Worm (Caenorhabditis elegans) whole organism, young adult: ENCODE measurements around the gene srd-32.

Source experiments
- C06A6.2 ChIP-seq: fragments of 200-800 bp; sonication (Bioruptor generic); conservative IDR thresholded peaks from 2 replicates; pipeline ENCODE4 v1.3.6; 2022; ENCODE audit warnings: missing genetic modification characterization, missing compliant biosample characterization
- C17E4.6 ChIP-seq: fragments of 200-800 bp; sonication (Bioruptor generic); IDR thresholded peaks from 2 replicates; pipeline ENCODE4 v1.3.6; 2022; ENCODE audit warnings: missing genetic modification reagents, missing genetic modification characterization, missing compliant biosample characterization
- D2030.7 ChIP-seq: fragments of 200-800 bp; sonication (Bioruptor generic); IDR thresholded peaks from 2 replicates; pipeline ENCODE4 v1.3.6; 2022; ENCODE audit warnings: missing genetic modification reagents, missing genetic modification characterization, missing compliant biosample characterization
- F23B12.7 ChIP-seq: sonication (generic microtip); optimal IDR thresholded peaks from 2 replicates; lab custom pipeline; 2017; ENCODE audit warnings: missing genetic modification characterization, mild to moderate bottlenecking, missing compliant biosample characterization, antibody characterized with exemption, moderate library complexity; ENCODE audit not compliant: insufficient read depth
- F52B5.7 ChIP-seq: sonication (generic microtip); optimal IDR thresholded peaks from 2 replicates; lab custom pipeline; 2016; ENCODE audit warnings: mild to moderate bottlenecking, missing genetic modification characterization, missing compliant biosample characterization
- K11D2.4 ChIP-seq: fragments of 200-800 bp; sonication (Bioruptor generic); IDR thresholded peaks from 2 replicates; pipeline ENCODE4 v1.3.6; 2022; ENCODE audit warnings: missing genetic modification reagents, missing genetic modification characterization, missing compliant biosample characterization
- Y53G8AR.9 ChIP-seq: fragments of 200-800 bp; sonication (Bioruptor generic); conservative IDR thresholded peaks from 2 replicates; pipeline ENCODE4 v1.3.6; 2022; ENCODE audit warnings: missing genetic modification reagents, missing genetic modification characterization, missing compliant biosample characterization
- Y67H2A.10 ChIP-seq: fragments of 200-800 bp; sonication (Bioruptor generic); conservative IDR thresholded peaks from 2 replicates; pipeline ENCODE4 v1.3.6; 2022; ENCODE audit warnings: missing genetic modification reagents, missing genetic modification characterization, missing compliant biosample characterization
- ama-1 ChIP-seq, 3 experiments: fragments of 150-350 bp in 1 of 3; sonication (generic microtip) in 2 of 3; optimal IDR thresholded peaks; 2 replicates each; lab custom pipeline; 2014 to 2018; ENCODE audit warnings: missing biosample characterization in 2 of 3, missing genetic modification characterization in 2 of 3, missing genetic modification reagents in 2 of 3
- aptf-3 ChIP-seq: fragments of 200-800 bp; sonication (Bioruptor generic); IDR thresholded peaks from 2 replicates; pipeline ENCODE4 v1.3.6; 2022; ENCODE audit warnings: missing genetic modification characterization, missing compliant biosample characterization
- attf-5 ChIP-seq: fragments of 200-800 bp; sonication (Bioruptor generic); optimal IDR thresholded peaks from 2 replicates; lab custom pipeline; 2018; ENCODE audit warnings: mild to moderate bottlenecking, missing genetic modification characterization, missing compliant biosample characterization
- ccch-3 ChIP-seq: fragments of 200-800 bp; sonication (Bioruptor generic); optimal IDR thresholded peaks from 2 replicates; lab custom pipeline; 2018; ENCODE audit warnings: mild to moderate bottlenecking, missing genetic modification characterization, missing compliant biosample characterization
- cebp-1 ChIP-seq, 2 experiments: fragments of 200-800 bp in 1 of 2; sonication (Bioruptor generic) in 1 of 2; sonication (generic microtip) in 1 of 2; IDR thresholded peaks in 1 of 2; optimal IDR thresholded peaks in 1 of 2; 2 replicates each; pipeline versions ENCODE4 v1.3.6 to Lab custom; 2017 to 2022; ENCODE audit warnings: missing compliant biosample characterization in 2 of 2, missing genetic modification characterization in 2 of 2, mild to moderate bottlenecking in 1 of 2, missing genetic modification reagents in 1 of 2, moderate library complexity in 1 of 2
- ceh-27 ChIP-seq: fragments of 200-800 bp; sonication (Bioruptor generic); optimal IDR thresholded peaks from 2 replicates; lab custom pipeline; 2018; ENCODE audit warnings: mild to moderate bottlenecking, missing genetic modification characterization, moderate library complexity, missing compliant biosample characterization
- ceh-91 ChIP-seq: fragments of 200-800 bp; sonication (Bioruptor generic); IDR thresholded peaks from 2 replicates; pipeline ENCODE4 v1.3.6; 2022; ENCODE audit warnings: missing genetic modification reagents, missing genetic modification characterization, missing compliant biosample characterization
- die-1 ChIP-seq: sonication (generic microtip); optimal IDR thresholded peaks from 2 replicates; lab custom pipeline; 2016; ENCODE audit warnings: missing genotype, mild to moderate bottlenecking, missing genetic modification characterization, missing compliant biosample characterization
- dox-1 ChIP-seq: fragments of 200-800 bp; sonication (Bioruptor generic); IDR thresholded peaks from 2 replicates; pipeline ENCODE4 v1.3.6; 2022; ENCODE audit warnings: missing genetic modification reagents, missing genetic modification characterization, missing compliant biosample characterization
- dpff-1 ChIP-seq: sonication (generic microtip); optimal IDR thresholded peaks from 2 replicates; lab custom pipeline; 2017; ENCODE audit warnings: mild to moderate bottlenecking, missing genetic modification characterization, missing compliant biosample characterization
- dpl-1 ChIP-seq: fragments of 150-350 bp; optimal IDR thresholded peaks from 2 replicates; lab custom pipeline; 2014; ENCODE audit warnings: missing biosample characterization, missing genetic modification reagents, missing genetic modification characterization
- egrh-3 ChIP-seq: fragments of 200-800 bp; sonication (Bioruptor generic); IDR thresholded peaks from 2 replicates; pipeline ENCODE4 v1.3.6; 2022; ENCODE audit warnings: missing genetic modification reagents, missing genetic modification characterization, missing compliant biosample characterization
- ekl-4 ChIP-seq: fragments of 200-800 bp; sonication (Bioruptor generic); IDR thresholded peaks from 2 replicates; pipeline ENCODE4 v1.3.6; 2022; ENCODE audit warnings: missing genetic modification reagents, missing genetic modification characterization, missing compliant biosample characterization
- ets-4 ChIP-seq: fragments of 200-800 bp; sonication (Bioruptor generic); optimal IDR thresholded peaks from 2 replicates; lab custom pipeline; 2018; ENCODE audit warnings: mild to moderate bottlenecking, missing genetic modification characterization, missing compliant biosample characterization
- hmg-20 ChIP-seq: fragments of 200-800 bp; sonication (Bioruptor generic); IDR thresholded peaks from 2 replicates; pipeline ENCODE4 v1.3.6; 2022; ENCODE audit warnings: missing genetic modification reagents, missing genetic modification characterization, missing compliant biosample characterization
- hrde-1 ChIP-seq: sonication (generic microtip); optimal IDR thresholded peaks from 2 replicates; lab custom pipeline; 2016; ENCODE audit warnings: missing genetic modification characterization, mild to moderate bottlenecking, missing compliant biosample characterization, moderate library complexity, missing genotype, missing genetic modification reagents, borderline replicate concordance
- hsf-1 ChIP-seq: fragments of 200-800 bp; sonication (Bioruptor generic); IDR thresholded peaks from 2 replicates; pipeline ENCODE4 v1.3.6; 2022; ENCODE audit warnings: missing genetic modification reagents, missing genetic modification characterization, missing compliant biosample characterization
- lin-40 ChIP-seq: sonication (generic microtip); optimal IDR thresholded peaks from 2 replicates; lab custom pipeline; 2016; ENCODE audit warnings: missing genetic modification characterization, mild to moderate bottlenecking, missing compliant biosample characterization, missing genotype, missing genetic modification reagents
- lin-54 ChIP-seq: fragments of 200-800 bp; sonication (Bioruptor generic); optimal IDR thresholded peaks from 2 replicates; lab custom pipeline; 2018; ENCODE audit warnings: mild to moderate bottlenecking, missing genetic modification characterization, missing compliant biosample characterization
- madf-10 ChIP-seq: sonication (generic microtip); optimal IDR thresholded peaks from 2 replicates; lab custom pipeline; 2016; ENCODE audit warnings: mild to moderate bottlenecking, missing genetic modification characterization, missing compliant biosample characterization
- mcd-1 ChIP-seq: fragments of 200-800 bp; sonication (Bioruptor generic); IDR thresholded peaks from 2 replicates; pipeline ENCODE4 v1.3.6; 2022; ENCODE audit warnings: missing genetic modification reagents, missing genetic modification characterization, missing compliant biosample characterization
- nfya-1 ChIP-seq: sonication (generic microtip); optimal IDR thresholded peaks from 2 replicates; lab custom pipeline; 2017; ENCODE audit warnings: antibody characterized with exemption, missing compliant biosample characterization, missing genetic modification characterization, borderline replicate concordance; ENCODE audit not compliant: insufficient read depth
- nfya-2 ChIP-seq: fragments of 200-800 bp; sonication (Bioruptor generic); IDR thresholded peaks from 2 replicates; pipeline ENCODE4 v1.3.6; 2022; ENCODE audit warnings: missing genetic modification reagents, missing genetic modification characterization, missing compliant biosample characterization
- nfyb-1 ChIP-seq: fragments of 200-800 bp; sonication (Bioruptor generic); IDR thresholded peaks from 2 replicates; pipeline ENCODE4 v1.3.6; 2022; ENCODE audit warnings: missing genetic modification reagents, missing genetic modification characterization, missing compliant biosample characterization
- nhr-27 ChIP-seq: fragments of 200-800 bp; sonication (Bioruptor generic); optimal IDR thresholded peaks from 2 replicates; lab custom pipeline; 2018; ENCODE audit warnings: mild to moderate bottlenecking, missing genetic modification characterization, moderate library complexity, missing compliant biosample characterization
- pbrm-1 ChIP-seq: fragments of 200-800 bp; sonication (Bioruptor generic); IDR thresholded peaks from 2 replicates; pipeline ENCODE4 v1.3.6; 2022; ENCODE audit warnings: missing genetic modification reagents, missing genetic modification characterization, missing compliant biosample characterization
- pha-4 ChIP-seq: fragments of 150-350 bp; sonication (generic microtip); optimal IDR thresholded peaks from 2 replicates; lab custom pipeline; 2014; ENCODE audit warnings: missing biosample characterization, missing genetic modification reagents, missing genetic modification characterization
- rec-8 ChIP-seq, 2 experiments: sonication (generic microtip); optimal IDR thresholded peaks; 2 replicates each; lab custom pipeline; 2016; ENCODE audit warnings: mild to moderate bottlenecking in 2 of 2, missing genetic modification characterization in 2 of 2, missing genetic modification reagents in 2 of 2, missing genotype in 2 of 2, missing biosample characterization in 1 of 2, missing compliant biosample characterization in 1 of 2, moderate library complexity in 1 of 2
- rpc-1 ChIP-seq, 2 experiments: fragments of 150-350 bp in 1 of 2; sonication (generic microtip) in 1 of 2; optimal IDR thresholded peaks; 2 replicates each; lab custom pipeline; 2014 to 2018; ENCODE audit warnings: missing biosample characterization in 1 of 2, missing genetic modification characterization in 1 of 2, missing genetic modification reagents in 1 of 2, missing genotype in 1 of 2
- somi-1 ChIP-seq: fragments of 200-800 bp; sonication (Bioruptor generic); optimal IDR thresholded peaks from 2 replicates; lab custom pipeline; 2018; ENCODE audit warnings: mild to moderate bottlenecking, missing genetic modification characterization, missing compliant biosample characterization
- tbp1 ChIP-seq: fragments of 200-800 bp; sonication (Bioruptor generic); optimal IDR thresholded peaks from 2 replicates; lab custom pipeline; 2018; ENCODE audit warnings: mild to moderate bottlenecking, missing genetic modification characterization, missing compliant biosample characterization
- tbx-9 ChIP-seq: sonication (generic microtip); optimal IDR thresholded peaks from 2 replicates; lab custom pipeline; 2016; ENCODE audit warnings: borderline replicate concordance, missing genetic modification characterization, inconsistent platforms, missing compliant biosample characterization
- tlf-1 ChIP-seq: fragments of 200-800 bp; sonication (Bioruptor generic); optimal IDR thresholded peaks from 2 replicates; lab custom pipeline; 2018; ENCODE audit warnings: mild to moderate bottlenecking, missing genetic modification characterization, missing compliant biosample characterization
- unc-62 ChIP-seq: fragments of 150-350 bp; optimal IDR thresholded peaks from 2 replicates; lab custom pipeline; 2014; ENCODE audit warnings: missing biosample characterization, missing genetic modification reagents, missing genetic modification characterization
- zim-3 ChIP-seq: sonication (generic microtip); optimal IDR thresholded peaks from 2 replicates; lab custom pipeline; 2017; ENCODE audit warnings: mild to moderate bottlenecking, missing genetic modification characterization, moderate library complexity, missing compliant biosample characterization
- ztf-22 ChIP-seq: fragments of 200-800 bp; sonication (Bioruptor generic); optimal IDR thresholded peaks from 2 replicates; lab custom pipeline; 2018; ENCODE audit warnings: mild to moderate bottlenecking, missing genetic modification characterization, moderate library complexity, missing compliant biosample characterization
- ztf-26 ChIP-seq: sonication (generic microtip); optimal IDR thresholded peaks from 2 replicates; lab custom pipeline; 2017; ENCODE audit warnings: missing genetic modification characterization, missing compliant biosample characterization

The srd-32 gene

DNA sequence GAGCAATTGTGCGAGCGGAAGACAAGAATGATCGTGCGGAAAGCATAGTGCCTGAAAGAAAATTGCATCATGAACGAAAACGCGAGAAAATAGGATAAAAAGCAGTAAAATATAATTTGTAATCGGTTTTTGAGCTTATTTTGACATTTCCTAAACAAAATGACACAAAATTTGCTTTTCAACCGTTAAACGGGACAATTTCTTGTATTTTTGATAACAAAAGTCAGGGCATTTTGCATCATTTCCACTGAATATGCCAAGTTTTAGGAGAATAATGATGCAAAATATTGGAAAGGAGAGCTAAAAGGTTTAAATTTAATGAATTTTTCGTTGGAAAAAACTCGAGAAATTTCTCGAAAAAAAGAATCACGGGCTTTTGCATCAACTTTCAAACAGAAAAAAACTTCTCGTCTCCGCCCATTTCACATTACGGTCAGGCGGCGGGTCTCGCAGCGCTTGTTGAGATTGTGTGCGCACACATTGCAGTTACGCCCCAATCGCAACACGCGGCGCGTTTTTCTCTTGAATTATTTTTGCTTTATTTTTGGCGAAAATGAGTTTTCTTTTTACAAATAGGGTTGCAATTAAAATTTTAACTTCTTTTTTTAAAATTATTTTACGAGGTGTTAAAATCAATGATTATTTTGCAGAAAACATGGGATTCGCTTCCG is 38.6 kb upstream of the srd-32 start, which contains the start of the genes hsp-6 and C37H5.5 (continued):
- 0 out of 2 replicates have a peak, but pooled peaks have one; percentile 63 for TF ChIP-seq C17E4.6 (GFP tag; lab: Robert Waterston, UW)
- TF ChIP-seq tlf-1, result peak; percentile 89
- TF ChIP-seq zim-3 (tag; lab: Kevin White, UChicago), result no peak
- peak; percentile 80 for TF ChIP-seq lin-54 (GFP tag; lab: Kevin White, UChicago)
- peak; percentile 82 for TF ChIP-seq Y53G8AR.9 (GFP tag; lab: Robert Waterston, UW)
- peak; percentile 26; the same call in 1 of the 2 replicates for TF ChIP-seq egrh-3
- no peak for TF ChIP-seq ama-1 (optimal IDR thresholded peaks at IDR 0.05; lab: Kevin White, UChicago)
- TF ChIP-seq ama-1 (GFP tag; optimal IDR thresholded peaks at IDR 0.05; lab: Kevin White, UChicago), result no peak
- TF ChIP-seq F23B12.7 (tag; lab: Kevin White, UChicago), result peak; percentile 90
- TF ChIP-seq ceh-27 (GFP tag; lab: Kevin White, UChicago), result peak; percentile 73
- no peak for TF ChIP-seq hmg-20 (GFP tag; lab: Robert Waterston, UW)
- peak; percentile 72 for TF ChIP-seq D2030.7 (GFP tag; lab: Robert Waterston, UW)
- peak; percentile 59; the same call in 1 of the 2 replicates for TF ChIP-seq ceh-91 (GFP tag; lab: Robert Waterston, UW)
- TF ChIP-seq unc-62 (GFP tag; lab: Kevin White, UChicago), result no peak
- peak; percentile 81 for TF ChIP-seq nfyb-1 (GFP tag; lab: Robert Waterston, UW)
- TF ChIP-seq lin-40 (tag; lab: Kevin White, UChicago), result peak; percentile 69
- no peak for TF ChIP-seq tbx-9 (tag; lab: Kevin White, UChicago)
- peak; percentile 77 for TF ChIP-seq mcd-1 (GFP tag; lab: Robert Waterston, UW)
- peak; percentile 67 for TF ChIP-seq tbp1
- TF ChIP-seq dpl-1, result peak; percentile 11
- no peak for TF ChIP-seq Y67H2A.10
- no peak for TF ChIP-seq ets-4
- TF ChIP-seq cebp-1 (GFP tag; IDR thresholded peaks at IDR 0.05; lab: Robert Waterston, UW), result peak; percentile 46; the same call in 1 of the 2 replicates
- peak; percentile 82 for TF ChIP-seq cebp-1 (tag; optimal IDR thresholded peaks at IDR 0.05; lab: Kevin White, UChicago)
- TF ChIP-seq aptf-3 (GFP tag; lab: Robert Waterston, UW), result no peak
- TF ChIP-seq ekl-4 (GFP tag; lab: Robert Waterston, UW), result 0 out of 2 replicates have a peak, but pooled peaks have one; percentile 42
- TF ChIP-seq dpff-1, result no peak
- TF ChIP-seq nfya-2 (GFP tag; lab: Robert Waterston, UW), result no peak
- peak; percentile 56 for TF ChIP-seq madf-10
- TF ChIP-seq die-1 (tag; lab: Kevin White, UChicago), result no peak
- TF ChIP-seq rpc-1 (optimal IDR thresholded peaks at IDR 0.05; lab: Kevin White, UChicago), result peak; percentile 43
- no peak for TF ChIP-seq rpc-1 (tag; optimal IDR thresholded peaks at IDR 0.05; lab: Kevin White, UChicago)
- peak; percentile 85 for TF ChIP-seq pbrm-1 (GFP tag; lab: Robert Waterston, UW)
- TF ChIP-seq hsf-1 (GFP tag; lab: Robert Waterston, UW), result peak; percentile 91
- peak; percentile 75 for TF ChIP-seq attf-5 (GFP tag; lab: Kevin White, UChicago)
- TF ChIP-seq somi-1 (GFP tag; lab: Kevin White, UChicago), result peak; percentile 56
- TF ChIP-seq dox-1 (GFP tag; lab: Robert Waterston, UW), result peak; percentile 84
- no peak for TF ChIP-seq pha-4 (tag; lab: Kevin White, UChicago)
- no peak for TF ChIP-seq rec-8 (tag; optimal IDR thresholded peaks at IDR 0.05; lab: Kevin White, UChicago)
- TF ChIP-seq ccch-3 (GFP tag; lab: Kevin White, UChicago), result no peak
- peak; percentile 70 for TF ChIP-seq K11D2.4 (GFP tag; lab: Robert Waterston, UW)
- no peak for TF ChIP-seq ztf-22 (GFP tag; lab: Kevin White, UChicago)
- TF ChIP-seq nfya-1, result no peak
- no peak for TF ChIP-seq nhr-27 (tag; lab: Kevin White, UChicago)
- peak; percentile 38 for TF ChIP-seq ztf-26 (tag; lab: Kevin White, UChicago)
- TF ChIP-seq F52B5.7 (tag; lab: Kevin White, UChicago), result no peak
- TF ChIP-seq hrde-1 (tag; lab: Kevin White, UChicago), result no peak
- TF ChIP-seq C06A6.2 (GFP tag; lab: Robert Waterston, UW), result peak; percentile 68; the same call in 1 of the 2 replicates
